Fruit fly (Drosophila melanogaster) S2 (cell line): ENCODE results near the gene CG15452.

ENCODE experiments used
- CG8478 ChIP-seq: fragments of >200 bp; optimal IDR thresholded peaks from 2 replicates; lab custom pipeline; 2018
- CTCF ChIP-seq, 2 experiments: fragments of >200 bp; optimal IDR thresholded peaks; 2 replicates each; lab custom pipeline; 2018

DNA sequence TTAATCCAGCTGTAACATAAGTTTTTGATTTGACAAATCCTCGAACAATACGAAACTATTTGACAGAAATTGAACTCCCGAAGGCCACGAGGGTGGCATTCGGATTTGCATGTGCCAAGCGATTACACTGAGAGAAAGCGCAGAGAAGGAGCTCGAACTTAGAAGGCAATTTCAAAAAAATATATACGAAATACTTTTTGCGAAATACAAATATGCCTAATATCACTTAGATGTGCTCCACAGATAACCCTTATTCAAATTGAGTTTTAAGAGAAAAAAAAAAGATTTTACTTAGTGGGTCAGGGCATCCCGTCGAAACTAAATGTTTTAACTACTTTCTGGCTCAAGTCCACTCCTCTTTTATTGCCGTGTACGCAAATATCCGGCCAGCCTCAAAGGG lies 17.2 kb downstream of the CG15452 start:
- TF ChIP-seq CG8478 (lab: Kevin White, UChicago) (no peak), CTCF (optimal IDR thresholded peaks at IDR 0.05; lab: Kevin White, UChicago) (no peak)
